Fruit fly (Drosophila melanogaster): ENCODE data around the gene SkpE.

DNA sequence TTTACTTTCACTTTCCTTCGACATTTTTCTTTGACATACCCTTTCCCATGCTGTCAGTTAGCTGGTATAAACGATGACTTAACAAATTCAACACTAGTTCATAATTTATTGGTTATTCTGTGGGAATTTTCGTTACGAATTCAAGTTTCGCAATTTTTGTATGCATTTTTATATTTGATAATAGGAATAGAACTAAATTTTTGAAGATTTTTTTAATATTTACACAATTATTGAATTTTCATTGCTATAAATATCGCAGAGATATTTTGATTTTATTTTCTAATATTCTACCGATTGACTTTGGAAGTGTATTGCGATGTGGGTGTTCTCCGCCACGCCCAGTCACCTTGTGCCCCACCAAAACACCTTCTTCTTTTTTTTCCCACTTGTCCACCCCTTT lies 17.7 kb downstream of the SkpE start:
- TF ChIP-seq OdsH (GFP tag; optimal IDR thresholded peaks at IDR 0.05) (no peak), vri (GFP tag; optimal IDR thresholded peaks at IDR 0.05) (no peak), Hr4 (GFP tag; optimal IDR thresholded peaks at IDR 0.05) (no peak), pdm3 (GFP tag; optimal IDR thresholded peaks at IDR 0.05) (no peak), fd85E (GFP tag; optimal IDR thresholded peaks at IDR 0.05) (no peak), CG6808 (GFP tag; optimal IDR thresholded peaks at IDR 0.05) (no peak), CG16779 (tag; optimal IDR thresholded peaks at IDR 0.05) (no peak), CG6276 (GFP tag; optimal IDR thresholded peaks at IDR 0.05) (no peak), fd59A (GFP tag; optimal IDR thresholded peaks at IDR 0.05) (no peak), Hr38 (GFP tag; optimal IDR thresholded peaks at IDR 0.05) (no peak)

Measured in whole organism, prepupa.